Worm (Caenorhabditis elegans) whole organism, early embryonic: ENCODE data around the gene C39E9.12.

Source experiments
- B0310.2 ChIP-seq: sonication (generic microtip); optimal IDR thresholded peaks from 2 replicates; lab custom pipeline; 2016; ENCODE audit warnings: mild to moderate bottlenecking, missing genetic modification characterization, missing compliant biosample characterization
- aly-1 ChIP-seq: sonication (generic microtip); optimal IDR thresholded peaks from 2 replicates; lab custom pipeline; 2016; ENCODE audit warnings: missing genetic modification characterization, missing compliant biosample characterization
- ama-1 ChIP-seq: fragments of 150-350 bp; optimal IDR thresholded peaks from 2 replicates; lab custom pipeline; 2014
- ceh-13 ChIP-seq: fragments of 200-800 bp; sonication (Bioruptor generic); optimal IDR thresholded peaks from 2 replicates; lab custom pipeline; 2018; ENCODE audit warnings: mild to moderate bottlenecking, missing genetic modification characterization, missing compliant biosample characterization
- ets-7 ChIP-seq: sonication (generic microtip); optimal IDR thresholded peaks from 2 replicates; lab custom pipeline; 2016; ENCODE audit warnings: missing genotype, missing genetic modification characterization, missing compliant biosample characterization
- pes-1 ChIP-seq: fragments of 200-800 bp; sonication (Bioruptor generic); IDR thresholded peaks from 2 replicates; pipeline ENCODE4 v1.3.6; 2022; ENCODE audit warnings: missing genetic modification reagents, missing genetic modification characterization, missing compliant biosample characterization
- scrt-1 ChIP-seq: fragments of 200-800 bp; sonication (Bioruptor generic); IDR thresholded peaks from 2 replicates; pipeline ENCODE4 v1.3.6; 2022; ENCODE audit warnings: missing genetic modification characterization, missing compliant biosample characterization
- tbx-11 ChIP-seq: fragments of 200-800 bp; sonication (Bioruptor generic); IDR thresholded peaks from 2 replicates; pipeline ENCODE4 v1.3.6; 2022; ENCODE audit warnings: missing genetic modification characterization, missing compliant biosample characterization
- tbx-37 ChIP-seq: fragments of 200-800 bp; sonication (Bioruptor generic); conservative IDR thresholded peaks from 2 replicates; pipeline ENCODE4 v1.3.6; 2022; ENCODE audit warnings: missing genetic modification reagents, missing genetic modification characterization, missing compliant biosample characterization

- TF ChIP-seq tbx-11 (GFP tag; lab: Robert Waterston, UW) (no peak), ceh-13 (no peak), aly-1 (no peak), scrt-1 (GFP tag; lab: Robert Waterston, UW) (no peak), ets-7 (tag; lab: Kevin White, UChicago) (no peak), tbx-37 (GFP tag; lab: Robert Waterston, UW) (no peak), pes-1 (GFP tag; lab: Robert Waterston, UW) (no peak), B0310.2 (no peak), ama-1 (lab: Kevin White, UChicago) (no peak)
Observed at ce11 chrIV:13082106-13082505, 11.7 kb upstream of the C39E9.12 start.
